Fruit fly (Drosophila melanogaster) whole organism, wandering third instar larva: ENCODE measurements around the gene CG34347.

ENCODE experiments used
- Abd-B ChIP-seq: fragments of >200 bp; optimal IDR thresholded peaks from 2 replicates; lab custom pipeline; 2017; ENCODE audit warnings: missing biosample characterization, missing genetic modification characterization
- CG32264 ChIP-seq: fragments of 200-800 bp; sonication (Bioruptor generic); optimal IDR thresholded peaks from 2 replicates; lab custom pipeline; 2016; ENCODE audit warnings: missing biosample characterization, missing genetic modification characterization
- CG9705 ChIP-seq: fragments of 200-800 bp; sonication (Bioruptor generic); optimal IDR thresholded peaks from 2 replicates; lab custom pipeline; 2018; ENCODE audit warnings: missing biosample characterization, mild to moderate bottlenecking, missing genetic modification characterization
- CrebA ChIP-seq: fragments of 200-800 bp; sonication (Bioruptor generic); optimal IDR thresholded peaks from 2 replicates; lab custom pipeline; 2016; ENCODE audit warnings: missing biosample characterization, mild to moderate bottlenecking, missing genetic modification characterization, borderline replicate concordance
- Dfd ChIP-seq: fragments of >200 bp; optimal IDR thresholded peaks from 2 replicates; lab custom pipeline; 2017; ENCODE audit warnings: missing biosample characterization, missing genetic modification characterization
- Dif ChIP-seq: fragments of 200-275, 200-300 bp; sonication (Bioruptor generic); optimal IDR thresholded peaks from 2 replicates; lab custom pipeline; 2018; ENCODE audit warnings: missing biosample characterization, missing genetic modification characterization; ENCODE audit not compliant: partially characterized antibody
- GATAd ChIP-seq: sonication (Bioruptor generic); optimal IDR thresholded peaks from 2 replicates; lab custom pipeline; 2016; ENCODE audit warnings: missing biosample characterization, missing genetic modification characterization
- HLH106 ChIP-seq: fragments of 200-800 bp; optimal IDR thresholded peaks from 3 replicates; lab custom pipeline; 2019; ENCODE audit warnings: missing biosample characterization, mild to moderate bottlenecking, missing genetic modification characterization, moderate library complexity
- Hnf4 ChIP-seq: fragments of 200-800 bp; sonication (Bioruptor generic); optimal IDR thresholded peaks from 2 replicates; lab custom pipeline; 2016; ENCODE audit warnings: missing biosample characterization, mild to moderate bottlenecking, missing genetic modification characterization
- Hr78 ChIP-seq: fragments of >200 bp; optimal IDR thresholded peaks from 2 replicates; lab custom pipeline; 2017; ENCODE audit warnings: missing biosample characterization, missing genetic modification characterization
- Jra ChIP-seq: sonication (Bioruptor generic); optimal IDR thresholded peaks from 2 replicates; lab custom pipeline; 2016; ENCODE audit warnings: missing biosample characterization, missing genetic modification characterization
- N ChIP-seq: fragments of >200 bp; optimal IDR thresholded peaks from 2 replicates; lab custom pipeline; 2018; ENCODE audit warnings: missing biosample characterization, missing external identifiers, missing genetic modification characterization
- OdsH ChIP-seq: fragments of 200-800 bp; sonication (Bioruptor generic); optimal IDR thresholded peaks from 2 replicates; lab custom pipeline; 2016; ENCODE audit warnings: missing biosample characterization, mild to moderate bottlenecking, missing genetic modification characterization
- Rel ChIP-seq, 2 experiments: fragments of 200-800 bp; sonication (Bioruptor generic) in 1 of 2; optimal IDR thresholded peaks; 2 replicates in 1 of 2; 3 replicates in 1 of 2; lab custom pipeline; 2016 to 2019; ENCODE audit warnings: mild to moderate bottlenecking in 2 of 2, missing biosample characterization in 2 of 2, missing genetic modification characterization in 2 of 2, moderate library complexity in 1 of 2
- Sp1 ChIP-seq: fragments of 200-800 bp; sonication (Bioruptor generic); optimal IDR thresholded peaks from 3 replicates; lab custom pipeline; 2019; ENCODE audit warnings: missing biosample characterization, mild to moderate bottlenecking, missing genetic modification characterization, moderate library complexity
- Vsx2 ChIP-seq: fragments of 200-300, 225-300 bp; sonication (Bioruptor generic); optimal IDR thresholded peaks from 2 replicates; lab custom pipeline; 2018; ENCODE audit warnings: missing biosample characterization, missing genetic modification characterization; ENCODE audit not compliant: partially characterized antibody
- br ChIP-seq: fragments of 200-800 bp; sonication (Bioruptor generic); optimal IDR thresholded peaks from 2 replicates; lab custom pipeline; 2016; ENCODE audit warnings: missing biosample characterization, missing genetic modification characterization
- brk ChIP-seq: fragments of 200-800 bp; sonication (Bioruptor generic); optimal IDR thresholded peaks from 2 replicates; lab custom pipeline; 2016; ENCODE audit warnings: missing biosample characterization, mild to moderate bottlenecking, missing genetic modification characterization
- dl ChIP-seq, 2 experiments: fragments of 175-275, 200-275 bp in 1 of 2; fragments of 200-275 bp in 1 of 2; sonication (Bioruptor generic); optimal IDR thresholded peaks; lab custom pipeline; 2018; ENCODE audit warnings: mild to moderate bottlenecking in 2 of 2, missing biosample characterization in 2 of 2, missing genetic modification characterization in 2 of 2, moderate library complexity in 2 of 2; ENCODE audit not compliant: partially characterized antibody in 2 of 2, insufficient read depth in 1 of 2
- dsf ChIP-seq: sonication (Bioruptor generic); optimal IDR thresholded peaks from 2 replicates; lab custom pipeline; 2016; ENCODE audit warnings: missing biosample characterization, missing genetic modification characterization, borderline replicate concordance
- ey ChIP-seq: fragments of 200-800 bp; sonication (Bioruptor generic); optimal IDR thresholded peaks from 2 replicates; lab custom pipeline; 2016; ENCODE audit warnings: missing biosample characterization, missing genetic modification characterization
- foxo ChIP-seq, 2 experiments: fragments of 200-800 bp; sonication (Bioruptor generic); optimal IDR thresholded peaks; 2 replicates in 1 of 2; 3 replicates in 1 of 2; lab custom pipeline; 2016 to 2017; ENCODE audit warnings: missing biosample characterization in 2 of 2, missing genetic modification characterization in 2 of 2
- fru ChIP-seq: fragments of 200-800 bp; sonication (Bioruptor generic); optimal IDR thresholded peaks from 3 replicates; lab custom pipeline; 2016; ENCODE audit warnings: missing biosample characterization, mild to moderate bottlenecking, missing genetic modification characterization
- jim ChIP-seq: fragments of 175-275, 200-325 bp; sonication (Bioruptor generic); optimal IDR thresholded peaks from 2 replicates; lab custom pipeline; 2016; ENCODE audit warnings: missing biosample characterization, mild to moderate bottlenecking, missing genetic modification characterization
- lola ChIP-seq: fragments of >200 bp; optimal IDR thresholded peaks from 2 replicates; lab custom pipeline; 2017; ENCODE audit warnings: missing biosample characterization, missing genetic modification characterization
- psq ChIP-seq: fragments of 200-800 bp; sonication (Bioruptor generic); optimal IDR thresholded peaks from 3 replicates; lab custom pipeline; 2017; ENCODE audit warnings: missing biosample characterization, mild to moderate bottlenecking, missing genetic modification characterization, moderate library complexity
- rgr ChIP-seq: fragments of 200-800 bp; sonication (Bioruptor generic); optimal IDR thresholded peaks from 3 replicates; lab custom pipeline; 2016; ENCODE audit warnings: missing biosample characterization, mild to moderate bottlenecking, missing genetic modification characterization
- sage ChIP-seq: fragments of 200-800 bp; sonication (Bioruptor generic); optimal IDR thresholded peaks from 2 replicates; lab custom pipeline; 2016; ENCODE audit warnings: missing biosample characterization, mild to moderate bottlenecking, missing genetic modification characterization
- sv ChIP-seq: fragments of 200-800 bp; sonication (Bioruptor generic); optimal IDR thresholded peaks from 3 replicates; lab custom pipeline; 2016; ENCODE audit warnings: missing biosample characterization, missing genetic modification characterization
- woc ChIP-seq: sonication (Bioruptor generic); optimal IDR thresholded peaks from 2 replicates; lab custom pipeline; 2016; ENCODE audit warnings: missing biosample characterization, mild to moderate bottlenecking, missing genetic modification characterization

CG34347 gene

dm6 chr3R:31308855-31309646, 1.9 kb upstream of the CG34347 start (continued):
- TF ChIP-seq lola (GFP tag; lab: Kevin White, UChicago): no peak
- no peak for TF ChIP-seq Dif (GFP tag; lab: Kevin White, UChicago)
- TF ChIP-seq brk (GFP tag; lab: Kevin White, UChicago): no peak
- TF ChIP-seq ey (GFP tag; lab: Kevin White, UChicago): peak; percentile 70
- peak; percentile 60 for TF ChIP-seq CG32264 (GFP tag; lab: Kevin White, UChicago)
- TF ChIP-seq HLH106: peak; percentile 79
- peak; percentile 85 for TF ChIP-seq fru (GFP tag; lab: Kevin White, UChicago)
- TF ChIP-seq sage (GFP tag; lab: Kevin White, UChicago): peak; percentile 36
- TF ChIP-seq OdsH (GFP tag; lab: Kevin White, UChicago): peak; percentile 51
- TF ChIP-seq Vsx2 (GFP tag; lab: Kevin White, UChicago): no peak
- no peak for TF ChIP-seq N (GFP tag; lab: Kevin White, UChicago)
- peak; percentile 56 for TF ChIP-seq rgr (GFP tag; lab: Kevin White, UChicago)

- no peak for TF ChIP-seq Jra (GFP tag; lab: Kevin White, UChicago)
- no peak for TF ChIP-seq jim (GFP tag; lab: Kevin White, UChicago)
- no peak for TF ChIP-seq Dfd
- no peak for TF ChIP-seq sv (GFP tag; lab: Kevin White, UChicago)
- TF ChIP-seq lola (GFP tag; lab: Kevin White, UChicago): no peak
- no peak for TF ChIP-seq fru (GFP tag; lab: Kevin White, UChicago)
- TF ChIP-seq Abd-B: no peak
- no peak for TF ChIP-seq GATAd (GFP tag; lab: Kevin White, UChicago)
- TF ChIP-seq Sp1 (GFP tag; lab: Kevin White, UChicago): no peak
- TF ChIP-seq CG32264 (GFP tag; lab: Kevin White, UChicago): no peak
- no peak for TF ChIP-seq woc (GFP tag; lab: Kevin White, UChicago)
- TF ChIP-seq dl (GFP tag; optimal IDR thresholded peaks at IDR 0.05; lab: Kevin White, UChicago; ENCODE audit: insufficient read depth in 1 of 2, partially characterized antibody in 2 of 2): no peak
- no peak for TF ChIP-seq HLH106
- TF ChIP-seq foxo (GFP tag; optimal IDR thresholded peaks at IDR 0.05; lab: Kevin White, UChicago): no peak
- TF ChIP-seq CG9705 (GFP tag; lab: Kevin White, UChicago): no peak
- no peak for TF ChIP-seq br (GFP tag; lab: Kevin White, UChicago)
- no peak for TF ChIP-seq N (GFP tag; lab: Kevin White, UChicago)
Measured at dm6 chr3R:31310300-31310699, 657 bp upstream of the CG34347 start.

dm6 chr3R:31312287-31312686, 1.3 kb downstream of the CG34347 start:
- TF ChIP-seq woc (GFP tag; lab: Kevin White, UChicago) (no peak), sv (GFP tag; lab: Kevin White, UChicago) (no peak), dsf (GFP tag; lab: Kevin White, UChicago) (no peak), jim (GFP tag; lab: Kevin White, UChicago) (no peak), psq (GFP tag; lab: Kevin White, UChicago) (no peak), br (GFP tag; lab: Kevin White, UChicago) (no peak), Dfd (no peak), Hnf4 (GFP tag; lab: Kevin White, UChicago) (no peak)

dm6 chr3R:31314477-31314876, 3.5 kb downstream of the CG34347 start:
- TF ChIP-seq HLH106 (no peak), dsf (GFP tag; lab: Kevin White, UChicago) (no peak), Rel (GFP tag; optimal IDR thresholded peaks at IDR 0.05; lab: Kevin White, UChicago) (no peak), Rel (tag; optimal IDR thresholded peaks at IDR 0.05; lab: Kevin White, UChicago) (no peak), lola (GFP tag; lab: Kevin White, UChicago) (no peak), Vsx2 (GFP tag; lab: Kevin White, UChicago) (no peak), CrebA (GFP tag; lab: Kevin White, UChicago) (no peak), Hr78 (GFP tag; lab: Kevin White, UChicago) (no peak), Sp1 (GFP tag; lab: Kevin White, UChicago) (no peak), foxo (GFP tag; optimal IDR thresholded peaks at IDR 0.05; lab: Kevin White, UChicago) (no peak), brk (GFP tag; lab: Kevin White, UChicago) (no peak)
